Fruit fly (Drosophila melanogaster) whole organism, embryonic: Measurements from ENCODE around the gene dati.

Experiments used
- ATbp ChIP-seq: fragments of 200-800 bp; sonication (Bioruptor generic); optimal IDR thresholded peaks from 2 replicates; lab custom pipeline; 2017; ENCODE audit warnings: missing biosample characterization, mild to moderate bottlenecking, missing genetic modification characterization, missing genetic modification reagents
- Antp ChIP-seq: fragments of 200-800 bp; sonication (Bioruptor generic); optimal IDR thresholded peaks from 3 replicates; lab custom pipeline; 2016; ENCODE audit warnings: missing biosample characterization, missing genetic modification characterization
- Awh ChIP-seq: fragments of 200-800 bp; sonication (Bioruptor generic); IDR thresholded peaks from 2 replicates; pipeline ENCODE4, ENCODE4 v1.3.6; 2022; ENCODE audit warnings: missing biosample characterization, missing genetic modification characterization
- B-H2 ChIP-seq: fragments of 200-800 bp; sonication (Bioruptor generic); optimal IDR thresholded peaks from 2 replicates; lab custom pipeline; 2018; ENCODE audit warnings: missing biosample characterization, mild to moderate bottlenecking, missing genetic modification characterization
- CG11504 ChIP-seq: fragments of 200-800 bp; sonication (Bioruptor generic); optimal IDR thresholded peaks from 3 replicates; lab custom pipeline; 2019; ENCODE audit warnings: missing biosample characterization, mild to moderate bottlenecking, missing genetic modification characterization, moderate library complexity
- CG15479 ChIP-seq: fragments of 200-800 bp; sonication (Bioruptor generic); optimal IDR thresholded peaks from 3 replicates; lab custom pipeline; 2019; ENCODE audit warnings: missing biosample characterization, mild to moderate bottlenecking, missing genetic modification characterization, moderate library complexity
- CG16813 ChIP-seq: fragments of 200-800 bp; sonication (Bioruptor generic); IDR thresholded peaks from 3 replicates; pipeline ENCODE4 v1.3.6; 2022; ENCODE audit warnings: missing biosample characterization, missing genetic modification characterization; ENCODE audit not compliant: partially characterized antibody
- CG17359 ChIP-seq: fragments of 200-800 bp; sonication (Bioruptor generic); optimal IDR thresholded peaks from 3 replicates; lab custom pipeline; 2018; ENCODE audit warnings: missing biosample characterization, mild to moderate bottlenecking, missing genetic modification characterization, moderate library complexity
- CG17385 ChIP-seq: fragments of 200-800 bp; sonication (Bioruptor generic); optimal IDR thresholded peaks from 3 replicates; lab custom pipeline; 2018; ENCODE audit warnings: missing biosample characterization, mild to moderate bottlenecking, missing genetic modification characterization
- CG17829 ChIP-seq: fragments of 200-800 bp; optimal IDR thresholded peaks from 2 replicates; lab custom pipeline; 2019; ENCODE audit warnings: missing biosample characterization, mild to moderate bottlenecking, missing genetic modification characterization, moderate library complexity
- CG18764 ChIP-seq: fragments of 200-800 bp; sonication (Bioruptor generic); optimal IDR thresholded peaks from 3 replicates; lab custom pipeline; 2016; ENCODE audit warnings: missing biosample characterization, missing genetic modification characterization
- CG2199 ChIP-seq: fragments of 200-800 bp; sonication (Bioruptor generic); IDR thresholded peaks from 3 replicates; pipeline ENCODE4 v1.3.6; 2022; ENCODE audit warnings: missing biosample characterization, missing genetic modification characterization
- CG2712 ChIP-seq: fragments of 200-800 bp; optimal IDR thresholded peaks from 3 replicates; lab custom pipeline; 2019; ENCODE audit warnings: missing biosample characterization, mild to moderate bottlenecking, missing genetic modification characterization, moderate library complexity
- CG30020 ChIP-seq: fragments of 200-800 bp; optimal IDR thresholded peaks from 2 replicates; lab custom pipeline; 2019; ENCODE audit warnings: missing biosample characterization, mild to moderate bottlenecking, missing genetic modification characterization, moderate library complexity
- CG3995 ChIP-seq: fragments of 200-800 bp; sonication (Bioruptor generic); optimal IDR thresholded peaks from 3 replicates; lab custom pipeline; 2016; ENCODE audit warnings: missing biosample characterization, missing genetic modification characterization
- CG4328 ChIP-seq: fragments of 200-800 bp; sonication (Bioruptor generic); optimal IDR thresholded peaks from 3 replicates; lab custom pipeline; 2017; ENCODE audit warnings: missing biosample characterization, missing genetic modification reagents, missing genetic modification characterization
- CG4707 ChIP-seq: fragments of 200-800 bp; sonication (Bioruptor generic); optimal IDR thresholded peaks from 2 replicates; lab custom pipeline; 2018; ENCODE audit warnings: missing biosample characterization, mild to moderate bottlenecking, missing genetic modification characterization, moderate library complexity
- CG5180 ChIP-seq: fragments of 200-800 bp; sonication (Bioruptor generic); optimal IDR thresholded peaks from 3 replicates; lab custom pipeline; 2017; ENCODE audit warnings: missing biosample characterization, missing genetic modification characterization, mild to moderate bottlenecking, moderate library complexity, missing genetic modification reagents
- CG6765 ChIP-seq: fragments of 200-800 bp; sonication (Bioruptor generic); optimal IDR thresholded peaks from 3 replicates; lab custom pipeline; 2017; ENCODE audit warnings: missing biosample characterization, mild to moderate bottlenecking, missing genetic modification characterization
- Deaf1 ChIP-seq: fragments of 200-800 bp; optimal IDR thresholded peaks from 3 replicates; lab custom pipeline; 2019; ENCODE audit warnings: missing biosample characterization, mild to moderate bottlenecking, missing genetic modification characterization, moderate library complexity
- Dip3 ChIP-seq: fragments of 200-800 bp; sonication (Bioruptor generic); optimal IDR thresholded peaks from 3 replicates; lab custom pipeline; 2016; ENCODE audit warnings: missing biosample characterization, missing genetic modification characterization
- E2f1 ChIP-seq: fragments of 200-800 bp; sonication (Bioruptor generic); IDR thresholded peaks from 2 replicates; pipeline ENCODE4 v1.3.6; 2022; ENCODE audit warnings: missing biosample characterization, missing genetic modification characterization
- Fer2 ChIP-seq: fragments of 200-800 bp; sonication (Bioruptor generic); optimal IDR thresholded peaks from 2 replicates; lab custom pipeline; 2018; ENCODE audit warnings: missing biosample characterization, mild to moderate bottlenecking, missing genetic modification characterization, moderate library complexity
- HLHmδ ChIP-seq: fragments of 200-800 bp; sonication (Bioruptor generic); optimal IDR thresholded peaks from 2 replicates; lab custom pipeline; 2018; ENCODE audit warnings: missing biosample characterization, mild to moderate bottlenecking, missing genetic modification characterization, moderate library complexity
- Med ChIP-seq: fragments of 200-800 bp; sonication (Bioruptor generic); peaks from one replicate; lab custom pipeline; 2016; ENCODE audit warnings: missing biosample characterization, missing genetic modification characterization, mild to moderate bottlenecking, inconsistent platforms, moderate library complexity
- Sry-β ChIP-seq: fragments of 200-800 bp; sonication (Bioruptor generic); optimal IDR thresholded peaks from 2 replicates; lab custom pipeline; 2018; ENCODE audit warnings: missing biosample characterization, mild to moderate bottlenecking, missing genetic modification characterization, moderate library complexity
- Taf1 ChIP-seq: fragments of 200-800 bp; sonication (Bioruptor generic); IDR thresholded peaks from 2 replicates; pipeline ENCODE4 v1.3.6; 2022; ENCODE audit warnings: missing biosample characterization, missing genetic modification characterization
- chif ChIP-seq, 2 experiments: fragments of 200-800 bp; sonication (Bioruptor generic); optimal IDR thresholded peaks; 3 replicates each; lab custom pipeline; 2016; ENCODE audit warnings: missing biosample characterization in 2 of 2, missing genetic modification characterization in 2 of 2
- croc ChIP-seq: fragments of 200-800 bp; sonication (Bioruptor generic); conservative IDR thresholded peaks from 3 replicates; pipeline ENCODE4 v1.3.6; 2022; ENCODE audit warnings: missing biosample characterization, missing genetic modification characterization
- dpn ChIP-seq, 2 experiments: fragments of 200-800 bp; sonication (Bioruptor generic); optimal IDR thresholded peaks; 3 replicates each; lab custom pipeline; 2016; ENCODE audit warnings: missing biosample characterization in 2 of 2, missing genetic modification characterization in 2 of 2
- dysf ChIP-seq: fragments of 200-800 bp; sonication (Bioruptor generic); IDR thresholded peaks from 3 replicates; pipeline ENCODE4 v1.3.6; 2022; ENCODE audit warnings: missing biosample characterization, missing genetic modification characterization
- fd102C ChIP-seq: fragments of 200-800 bp; sonication (Bioruptor generic); optimal IDR thresholded peaks from 2 replicates; lab custom pipeline; 2018; ENCODE audit warnings: missing biosample characterization, mild to moderate bottlenecking, missing genetic modification characterization, moderate library complexity
- nom ChIP-seq: fragments of 200-800 bp; sonication (Bioruptor generic); optimal IDR thresholded peaks from 2 replicates; lab custom pipeline; 2017; ENCODE audit warnings: missing biosample characterization, missing genetic modification characterization, mild to moderate bottlenecking, moderate library complexity, missing genetic modification reagents
- pros ChIP-seq: fragments of 200-800 bp; sonication (Bioruptor generic); optimal IDR thresholded peaks from 3 replicates; lab custom pipeline; 2019; ENCODE audit warnings: missing biosample characterization, mild to moderate bottlenecking, missing genetic modification characterization, moderate library complexity
- row ChIP-seq: fragments of 200-800 bp; sonication (Bioruptor generic); IDR thresholded peaks from 3 replicates; pipeline ENCODE4 v1.3.6; 2022; ENCODE audit warnings: missing biosample characterization, missing genetic modification characterization
- run ChIP-seq: fragments of 200-800 bp; sonication (Bioruptor generic); optimal IDR thresholded peaks from 3 replicates; lab custom pipeline; 2018; ENCODE audit warnings: missing biosample characterization, mild to moderate bottlenecking, missing genetic modification characterization
- sob ChIP-seq: fragments of 200-800 bp; sonication (Bioruptor generic); IDR thresholded peaks from 2 replicates; pipeline ENCODE4 v1.3.6; 2022; ENCODE audit warnings: missing biosample characterization, missing genetic modification characterization
- sug ChIP-seq: fragments of 200-800 bp; optimal IDR thresholded peaks from 2 replicates; lab custom pipeline; 2019; ENCODE audit warnings: missing biosample characterization, mild to moderate bottlenecking, missing genetic modification characterization, moderate library complexity
- vvl ChIP-seq: fragments of 200-800 bp; sonication (Bioruptor generic); IDR thresholded peaks from 2 replicates; pipeline ENCODE4 v1.3.6; 2022; ENCODE audit warnings: missing biosample characterization, missing genetic modification characterization

dati gene

dm6 chr4:394455-394854, 950 bp downstream of the dati start (continued):
- TF ChIP-seq nom (no peak), fd102C (no peak), CG17385 (no peak), vvl (GFP tag; lab: Robert Waterston, UW) (no peak), Sry-β (GFP tag; lab: Kevin White, UChicago) (no peak), Taf1 (GFP tag; lab: Robert Waterston, UW) (no peak), dpn (GFP tag; optimal IDR thresholded peaks at IDR 0.05; lab: Kevin White, UChicago) (no peak), CG16813 (GFP tag; lab: Robert Waterston, UW) (peak; percentile 68; the same call in 2 of the 3 replicates), run (tag; lab: Kevin White, UChicago) (no peak), CG17829 (tag; lab: Kevin White, UChicago) (no peak), HLHmδ (no peak)

- no peak for TF ChIP-seq Fer2 (tag; lab: Kevin White, UChicago)
- no peak for TF ChIP-seq croc (GFP tag; lab: Robert Waterston, UW)
- peak; percentile 21 for TF ChIP-seq CG5180 (GFP tag; lab: Kevin White, UChicago)
- 0 out of 2 replicates have a peak, but pooled peaks have one; percentile 13 for TF ChIP-seq Awh
- TF ChIP-seq Med (GFP tag; lab: Kevin White, UChicago) = peak; percentile 12
- peak; percentile 11 for TF ChIP-seq CG15479
- no peak for TF ChIP-seq chif (GFP tag; optimal IDR thresholded peaks at IDR 0.05; lab: Kevin White, UChicago)
- TF ChIP-seq CG11504 (tag; lab: Kevin White, UChicago) = no peak
- TF ChIP-seq CG2199 = peak; percentile 91
- peak; percentile 91 for TF ChIP-seq pros
- peak; percentile 50 for TF ChIP-seq CG3995 (GFP tag; lab: Kevin White, UChicago)
- TF ChIP-seq E2f1 (GFP tag; lab: Robert Waterston, UW) = 0 out of 2 replicates have a peak, but pooled peaks have one; percentile 18
- peak; percentile 54 for TF ChIP-seq ATbp (GFP tag; lab: Kevin White, UChicago)
- TF ChIP-seq B-H2 (GFP tag; lab: Kevin White, UChicago) = no peak
- peak; percentile 11 for TF ChIP-seq CG4707 (GFP tag; lab: Kevin White, UChicago)
- TF ChIP-seq dysf (GFP tag; lab: Robert Waterston, UW) = no peak
- TF ChIP-seq CG6765 (GFP tag; lab: Kevin White, UChicago) = no peak
- TF ChIP-seq CG18764 (GFP tag; lab: Kevin White, UChicago) = no peak
- TF ChIP-seq row (GFP tag; lab: Robert Waterston, UW) = no peak
- TF ChIP-seq Antp (GFP tag; lab: Kevin White, UChicago) = no peak
- no peak for TF ChIP-seq CG30020 (tag; lab: Kevin White, UChicago)
- TF ChIP-seq sug (tag; lab: Kevin White, UChicago) = peak; percentile 60
- TF ChIP-seq CG2712 (tag; lab: Kevin White, UChicago) = peak; percentile 4
- no peak; the same call in 1 of the 2 replicates for TF ChIP-seq sob
- TF ChIP-seq Deaf1 (tag; lab: Kevin White, UChicago) = peak; percentile 89
- TF ChIP-seq nom = no peak
- peak; percentile 14 for TF ChIP-seq CG17359 (tag; lab: Kevin White, UChicago)
- no peak for TF ChIP-seq CG4328
- TF ChIP-seq Dip3 (GFP tag; lab: Kevin White, UChicago) = no peak
Observed at dm6 chr4:393190-393799, 2.1 kb downstream of the dati start.
